Worm (Caenorhabditis elegans): ENCODE measurements around the gene malt-1.
A peak's percentile ranks its signal among the peaks of the same experiment; 100 is the strongest.

DNA sequence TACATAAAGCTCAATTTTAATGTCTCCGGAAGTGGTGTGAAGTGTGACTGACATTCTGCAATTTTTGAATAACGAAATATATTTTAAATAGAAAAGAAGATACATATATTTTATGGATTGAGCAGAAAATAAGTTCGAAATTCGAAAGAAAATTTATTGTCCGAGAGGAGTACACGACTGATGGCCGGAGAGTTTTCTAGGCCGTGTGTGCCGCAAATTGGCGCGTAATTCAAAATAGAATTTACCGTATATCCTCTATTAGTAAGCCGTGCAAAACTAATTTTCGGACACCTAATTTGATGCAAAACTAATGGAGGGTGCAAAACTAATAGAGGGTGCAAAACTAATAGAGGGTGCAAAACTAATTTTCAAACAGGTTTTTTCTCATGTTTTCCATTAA lies 37.8 kb downstream of the malt-1 start, which contains the start of gene cyn-10:
- TF ChIP-seq pes-1 (GFP tag; IDR thresholded peaks at IDR 0.05) (no peak), B0310.2 (tag; optimal IDR thresholded peaks at IDR 0.05) (no peak), sea-1 (GFP tag; conservative IDR thresholded peaks at IDR 0.05) (peak; percentile 68; the same call in 1 of the 2 replicates), tbx-11 (GFP tag; IDR thresholded peaks at IDR 0.05) (no peak; the same call in 1 of the 2 replicates), ama-1 (optimal IDR thresholded peaks at IDR 0.05) (no peak), hnd-1 (tag; optimal IDR thresholded peaks at IDR 0.05) (peak; percentile 35), ets-7 (tag; optimal IDR thresholded peaks at IDR 0.05) (no peak)

Measured in whole organism, early embryonic.